Worm (Caenorhabditis elegans): Measurements from ENCODE around the gene E02C12.6.

The E02C12.6 gene

DNA sequence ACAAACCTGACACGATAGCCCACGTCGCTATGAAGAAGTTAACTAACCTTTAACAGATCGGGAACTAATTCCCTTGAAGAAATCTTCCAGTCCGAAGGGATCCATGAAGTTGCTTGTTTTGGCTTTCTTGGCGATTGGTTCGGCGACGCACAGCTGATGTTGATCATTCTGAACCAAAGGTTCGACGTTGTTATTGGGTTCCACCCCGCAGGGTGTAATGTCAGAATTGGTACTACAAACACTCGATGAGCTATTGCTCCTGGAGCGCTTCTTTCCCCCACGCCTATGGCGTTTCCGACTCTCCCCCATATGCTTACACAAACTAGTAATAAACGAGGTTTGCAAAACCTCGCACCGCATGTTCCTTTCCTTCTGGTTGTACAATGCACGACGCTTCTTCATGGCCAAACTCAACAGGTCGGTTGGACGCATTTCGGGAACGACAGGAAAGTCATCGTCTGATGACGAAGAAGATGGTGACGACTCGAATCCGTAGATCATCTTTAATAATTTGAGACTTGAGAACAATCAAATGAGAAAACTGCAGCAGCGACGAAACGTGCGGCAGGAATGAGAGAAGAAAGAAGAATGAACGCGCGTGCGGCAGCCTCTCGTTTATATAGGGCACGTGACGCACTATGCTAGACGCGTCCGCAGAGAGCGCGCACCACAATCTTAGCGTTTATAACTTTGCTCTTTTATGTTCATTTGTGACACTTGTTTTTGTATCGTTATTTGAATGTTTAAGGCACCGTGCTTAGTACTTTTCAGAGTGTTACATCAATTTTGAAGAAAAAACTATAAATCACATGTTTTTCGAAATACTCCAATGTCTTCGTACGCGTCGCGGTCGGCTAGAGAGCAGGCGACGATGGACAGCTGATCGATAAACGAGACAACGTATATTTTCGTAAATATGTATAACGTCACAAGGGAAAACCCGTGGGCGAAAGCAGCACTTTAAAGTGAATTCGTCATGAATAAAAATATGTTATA is 27.0 kb downstream of the E02C12.6 start, which contains the start of gene tos-1 (continued):
- TF ChIP-seq nhr-77 (tag; optimal IDR thresholded peaks at IDR 0.05) (peak; percentile 96), mes-2 (tag; optimal IDR thresholded peaks at IDR 0.05; ENCODE audit: poor library complexity, severe bottlenecking) (peak; percentile 78), ceh-32 (tag; optimal IDR thresholded peaks at IDR 0.05; ENCODE audit: poor library complexity) (no peak), lin-1 (GFP tag; IDR thresholded peaks at IDR 0.05) (peak; percentile 74), spr-3 (GFP tag; optimal IDR thresholded peaks at IDR 0.05) (peak; percentile 85), set-16 (GFP tag; IDR thresholded peaks at IDR 0.05) (peak; percentile 77; the same call in 1 of the 2 replicates), ceh-62 (tag; optimal IDR thresholded peaks at IDR 0.05) (no peak), ctbp-1 (GFP tag; IDR thresholded peaks at IDR 0.05) (peak; percentile 97), nhr-11 (tag; optimal IDR thresholded peaks at IDR 0.05) (peak; percentile 99), T20F7.1 (GFP tag; optimal IDR thresholded peaks at IDR 0.05) (peak; percentile 97), D1046.2 (GFP tag; IDR thresholded peaks at IDR 0.05) (peak; percentile 90; the same call in 1 of the 2 replicates), hmg-1.1 (GFP tag; IDR thresholded peaks at IDR 0.05) (peak; percentile 98), arid-1 (GFP tag; conservative IDR thresholded peaks at IDR 0.05) (peak; percentile 61), pha-4 (GFP tag; IDR thresholded peaks at IDR 0.05) (peak; percentile 94), pha-4 (tag; optimal IDR thresholded peaks at IDR 0.05) (no peak), nhr-6 (tag; optimal IDR thresholded peaks at IDR 0.05) (peak; percentile 95), rbr-2 (tag; optimal IDR thresholded peaks at IDR 0.05) (peak; percentile 98), madf-9 (GFP tag; conservative IDR thresholded peaks at IDR 0.05) (peak; percentile 98), lin-38 (GFP tag; IDR thresholded peaks at IDR 0.05) (peak; percentile 84), Y5F2A.4 (GFP tag; optimal IDR thresholded peaks at IDR 0.05) (peak; percentile 45), lsy-2 (tag; optimal IDR thresholded peaks at IDR 0.05) (peak; percentile 91 to 93), F26F4.8 (GFP tag; conservative IDR thresholded peaks at IDR 0.05) (no peak), sdz-12 (GFP tag; optimal IDR thresholded peaks at IDR 0.05) (peak; percentile 51), mep-1 (tag; optimal IDR thresholded peaks at IDR 0.05) (peak; percentile 98), zfp-2 (tag; optimal IDR thresholded peaks at IDR 0.05) (peak; percentile 88), nhr-76 (tag; optimal IDR thresholded peaks at IDR 0.05) (peak; percentile 65), nhr-42 (GFP tag; IDR thresholded peaks at IDR 0.05) (peak; percentile 96), unc-62 (GFP tag; optimal IDR thresholded peaks at IDR 0.05 in 1 of 2) (peak; percentile 37 to 100), unc-62 (tag; optimal IDR thresholded peaks at IDR 0.05) (peak; percentile 70), tag-97 (GFP tag; IDR thresholded peaks at IDR 0.05) (no peak), skn-1 (tag; optimal IDR thresholded peaks at IDR 0.05) (no peak), nhr-237 (tag; optimal IDR thresholded peaks at IDR 0.05) (peak; percentile 71), attf-4 (tag; optimal IDR thresholded peaks at IDR 0.05) (no peak)

DNA sequence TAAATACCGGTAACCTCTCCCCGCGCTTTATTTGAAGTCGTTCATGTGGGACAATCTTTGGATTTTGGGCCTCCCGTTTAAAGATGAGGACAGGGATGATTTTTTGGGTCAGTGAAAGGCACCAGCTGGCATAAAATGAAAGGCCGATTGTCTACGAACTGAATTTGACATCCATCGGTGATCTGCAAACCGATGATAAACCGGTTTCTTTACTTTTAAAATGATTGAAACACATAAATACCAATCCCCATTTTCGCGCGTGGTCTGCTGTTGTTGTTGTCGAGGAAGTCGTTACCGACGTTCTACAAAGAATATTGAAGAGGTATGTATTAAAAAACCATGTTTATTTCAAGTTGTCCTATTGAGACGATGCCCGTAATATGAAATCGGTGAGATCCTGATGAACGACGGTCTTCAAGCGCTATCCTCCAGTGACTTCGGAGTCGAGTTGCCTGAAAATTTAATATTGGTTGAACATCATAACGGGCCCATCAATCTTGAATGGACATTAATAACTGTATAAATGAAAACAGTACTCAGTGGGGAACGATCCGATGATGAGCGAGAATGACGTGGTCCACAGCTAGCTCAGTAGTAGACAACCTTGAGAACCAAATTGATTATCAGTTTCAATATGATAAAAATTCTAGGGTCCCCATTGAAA is 27.8 kb downstream of the E02C12.6 start:
- no peak for TF ChIP-seq unc-130 (GFP tag; optimal IDR thresholded peaks at IDR 0.05)
- no peak for TF ChIP-seq ces-1 (GFP tag; optimal IDR thresholded peaks at IDR 0.05)
- peak; percentile 75 for TF ChIP-seq Y48G9A.11 (GFP tag; IDR thresholded peaks at IDR 0.05)
- 0 out of 2 replicates have a peak, but pooled peaks have one; percentile 25 for TF ChIP-seq tra-1 (GFP tag; IDR thresholded peaks at IDR 0.05)
- peak; percentile 64 for TF ChIP-seq ctbp-1 (GFP tag; IDR thresholded peaks at IDR 0.05)
- TF ChIP-seq F37D6.2 (tag; optimal IDR thresholded peaks at IDR 0.05): no peak
- peak; percentile 9 for TF ChIP-seq dve-1 (tag; optimal IDR thresholded peaks at IDR 0.05; ENCODE audit: insufficient read depth)
- peak; percentile 58; the same call in 1 of the 2 replicates for TF ChIP-seq pha-4 (GFP tag; IDR thresholded peaks at IDR 0.05)
- no peak for TF ChIP-seq pha-4 (tag; optimal IDR thresholded peaks at IDR 0.05)
- TF ChIP-seq ztf-7 (tag; optimal IDR thresholded peaks at IDR 0.05): no peak
- TF ChIP-seq D1046.2 (GFP tag; IDR thresholded peaks at IDR 0.05): peak; percentile 81
- no peak for TF ChIP-seq ceh-82 (tag; optimal IDR thresholded peaks at IDR 0.05)
- no peak for TF ChIP-seq snpc-4 (tag; optimal IDR thresholded peaks at IDR 0.05)
- no peak for TF ChIP-seq lir-3 (tag; optimal IDR thresholded peaks at IDR 0.05)
- TF ChIP-seq lim-7 (GFP tag; IDR thresholded peaks at IDR 0.05): peak; percentile 69
- no peak for TF ChIP-seq mxl-2 (GFP tag; conservative IDR thresholded peaks at IDR 0.05)
- TF ChIP-seq ceh-44 (GFP tag; IDR thresholded peaks at IDR 0.05): no peak; the same call in 1 of the 2 replicates
- TF ChIP-seq fos-1 (tag; optimal IDR thresholded peaks at IDR 0.05): peak; percentile 37
- no peak for TF ChIP-seq nhr-111 (GFP tag; optimal IDR thresholded peaks at IDR 0.05)
- no peak for TF ChIP-seq T20F7.1 (GFP tag; optimal IDR thresholded peaks at IDR 0.05)
